Fruit fly (Drosophila melanogaster): ENCODE results near the gene CG34427.

DNA sequence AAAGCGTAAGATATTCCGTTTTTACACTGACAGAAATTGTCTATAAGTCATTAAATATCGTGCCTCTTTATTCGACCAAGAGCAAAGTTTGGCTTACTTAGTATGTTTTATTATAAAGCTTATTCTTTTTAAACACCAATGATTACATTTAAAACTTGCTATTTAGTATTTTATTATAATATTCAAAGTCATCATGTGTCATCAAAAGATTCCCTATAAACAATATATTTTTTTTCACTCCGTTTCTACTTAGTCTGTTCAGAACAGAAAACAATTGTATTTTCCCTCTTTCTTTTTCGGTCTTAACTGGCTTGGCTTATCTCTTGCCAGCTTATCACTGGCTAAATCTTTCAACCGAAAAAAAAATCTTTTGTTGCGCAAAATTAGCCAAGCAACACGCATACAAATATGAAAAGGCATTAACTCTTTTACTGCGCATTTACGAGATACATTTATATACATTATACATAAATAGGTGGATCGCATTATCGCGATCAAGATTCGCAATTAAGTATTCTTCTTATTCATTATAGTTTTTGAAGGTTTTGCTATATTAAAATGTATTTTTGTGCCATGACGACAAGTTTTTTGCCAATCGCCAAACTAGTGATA, 27.1 kb upstream of the CG34427 start:
- TF ChIP-seq CG17806 (tag; optimal IDR thresholded peaks at IDR 0.05) (no peak), CG8159 (tag; optimal IDR thresholded peaks at IDR 0.05) (no peak), gl (tag; optimal IDR thresholded peaks at IDR 0.05) (no peak), fd96Ca (GFP tag; IDR thresholded peaks at IDR 0.05) (no peak), CG12605 (GFP tag; IDR thresholded peaks at IDR 0.05) (no peak)
